Fruit fly (Drosophila melanogaster): ENCODE measurements around the gene CG17162.
A peak's percentile ranks its signal among the peaks of the same experiment; 100 is the strongest.

Gene CG17162

DNA sequence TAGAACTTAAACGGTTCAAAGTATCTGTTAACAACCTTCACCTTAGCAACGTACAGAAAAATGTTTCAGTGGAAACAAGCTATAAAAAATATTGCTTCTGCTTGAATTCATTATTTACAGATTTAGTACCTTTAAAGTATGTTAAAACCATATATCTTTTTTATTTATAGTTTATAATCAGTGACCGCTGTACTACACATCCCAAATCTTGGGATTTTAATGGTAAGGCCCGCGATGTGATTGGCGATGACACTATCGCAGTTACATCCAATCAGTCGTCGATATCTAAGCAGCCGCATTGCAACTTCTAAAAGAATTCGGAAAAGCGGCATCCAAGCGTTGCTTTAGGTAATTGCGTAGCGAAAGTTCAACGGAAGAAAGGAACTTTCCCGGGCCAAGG lies 715 bp upstream of the CG17162 start (continued):
- no peak for TF ChIP-seq D (optimal IDR thresholded peaks at IDR 0.05)
- TF ChIP-seq D (GFP tag; optimal IDR thresholded peaks at IDR 0.05) = no peak
- peak; percentile 0 for TF ChIP-seq Sin3A (optimal IDR thresholded peaks at IDR 0.05)
- peak; percentile 51; the same call in 2 of the 3 replicates for TF ChIP-seq CG14860 (GFP tag; IDR thresholded peaks at IDR 0.05; ENCODE audit: partially characterized antibody)
- TF ChIP-seq maf-S (GFP tag; optimal IDR thresholded peaks at IDR 0.05) = no peak
- peak; percentile 42; the same call in 1 of the 3 replicates for TF ChIP-seq Opbp (GFP tag; IDR thresholded peaks at IDR 0.05; ENCODE audit: partially characterized antibody)
- peak; percentile 61; the same call in 1 of the 2 replicates for TF ChIP-seq unc-4 (GFP tag; IDR thresholded peaks at IDR 0.05; ENCODE audit: partially characterized antibody)
- TF ChIP-seq CG30020 (tag; optimal IDR thresholded peaks at IDR 0.05) = peak; percentile 80
- TF ChIP-seq Meics (GFP tag; optimal IDR thresholded peaks at IDR 0.05) = no peak
- TF ChIP-seq hbn (GFP tag; IDR thresholded peaks at IDR 0.05; ENCODE audit: partially characterized antibody) = peak; percentile 41; the same call in 1 of the 2 replicates
- no peak for TF ChIP-seq da (GFP tag; optimal IDR thresholded peaks at IDR 0.05)
- TF ChIP-seq row (GFP tag; IDR thresholded peaks at IDR 0.05) = peak; percentile 64
- TF ChIP-seq dan (GFP tag; IDR thresholded peaks at IDR 0.05) = no peak
- no peak for TF ChIP-seq sc (optimal IDR thresholded peaks at IDR 0.05)
- TF ChIP-seq sc (GFP tag; optimal IDR thresholded peaks at IDR 0.05) = no peak
- TF ChIP-seq CG11085 (GFP tag; IDR thresholded peaks at IDR 0.05) = 0 out of 2 replicates have a peak, but pooled peaks have one; percentile 36
- TF ChIP-seq fd96Cb (tag; optimal IDR thresholded peaks at IDR 0.05) = no peak
- 0 out of 2 replicates have a peak, but pooled peaks have one; percentile 34 for TF ChIP-seq sna (GFP tag; IDR thresholded peaks at IDR 0.05; ENCODE audit: partially characterized antibody)
- peak; percentile 8 for TF ChIP-seq CG1603 (tag; optimal IDR thresholded peaks at IDR 0.05)
- TF ChIP-seq dati (GFP tag; IDR thresholded peaks at IDR 0.05) = no peak
- peak; percentile 17; the same call in 1 of the 2 replicates for TF ChIP-seq Ada2b (GFP tag; IDR thresholded peaks at IDR 0.05)
- TF ChIP-seq C15 (GFP tag; IDR thresholded peaks at IDR 0.05) = no peak
- TF ChIP-seq Sry-δ (GFP tag; optimal IDR thresholded peaks at IDR 0.05) = peak; percentile 69
- 0 out of 3 replicates have a peak, but pooled peaks have one; percentile 36 for TF ChIP-seq CG7963 (GFP tag; IDR thresholded peaks at IDR 0.05; ENCODE audit: partially characterized antibody)
- no peak for TF ChIP-seq Spps (tag; optimal IDR thresholded peaks at IDR 0.05)
- TF ChIP-seq br (optimal IDR thresholded peaks at IDR 0.05) = no peak
- no peak for TF ChIP-seq CG10979 (tag; optimal IDR thresholded peaks at IDR 0.05)
- TF ChIP-seq amos (GFP tag; IDR thresholded peaks at IDR 0.05; ENCODE audit: partially characterized antibody) = peak; percentile 62
- 0 out of 3 replicates have a peak, but pooled peaks have one; percentile 54 for TF ChIP-seq hb (GFP tag; IDR thresholded peaks at IDR 0.05; ENCODE audit: partially characterized antibody)
- peak; percentile 48; the same call in 1 of the 2 replicates for TF ChIP-seq Rfx (GFP tag; IDR thresholded peaks at IDR 0.05)
- no peak for TF ChIP-seq NC2α (GFP tag; optimal IDR thresholded peaks at IDR 0.05)
- no peak for TF ChIP-seq salm (tag; optimal IDR thresholded peaks at IDR 0.05)
- TF ChIP-seq CG7357 (GFP tag; IDR thresholded peaks at IDR 0.05) = peak; percentile 84
- no peak for TF ChIP-seq sr (GFP tag; IDR thresholded peaks at IDR 0.05)
- no peak for TF ChIP-seq twi (tag; optimal IDR thresholded peaks at IDR 0.05)
- TF ChIP-seq usp (GFP tag; optimal IDR thresholded peaks at IDR 0.05) = no peak
- no peak for TF ChIP-seq CG1832 (GFP tag; optimal IDR thresholded peaks at IDR 0.05)
- peak; percentile 47; the same call in 1 of the 2 replicates for TF ChIP-seq Dref (GFP tag; IDR thresholded peaks at IDR 0.05)
- TF ChIP-seq MESR4 (GFP tag; optimal IDR thresholded peaks at IDR 0.05) = peak; percentile 45
- TF ChIP-seq CG32532 (GFP tag; IDR thresholded peaks at IDR 0.05) = peak; percentile 38; the same call in 1 of the 2 replicates
- TF ChIP-seq h (optimal IDR thresholded peaks at IDR 0.05) = no peak
- TF ChIP-seq CG14441 (GFP tag; IDR thresholded peaks at IDR 0.05) = no peak
- TF ChIP-seq bcd (GFP tag; optimal IDR thresholded peaks at IDR 0.05) = no peak
- no peak for TF ChIP-seq bsh (GFP tag; optimal IDR thresholded peaks at IDR 0.05)
- no peak for TF ChIP-seq ato (GFP tag; IDR thresholded peaks at IDR 0.05; ENCODE audit: partially characterized antibody)
